Fruit fly (Drosophila melanogaster): ENCODE results near the gene Wdr37.
A peak's percentile ranks its signal among the peaks of the same experiment; 100 is the strongest.

The Wdr37 gene

dm6 chr3R:18398954-18399697 lies 3.4 kb downstream of the Wdr37 start, which contains the start of gene Vha100-2 (continued):
- TF ChIP-seq sna (GFP tag; IDR thresholded peaks at IDR 0.05; ENCODE audit: partially characterized antibody) (no peak), CG31224 (GFP tag; IDR thresholded peaks at IDR 0.05) (no peak), CG4328 (GFP tag; optimal IDR thresholded peaks at IDR 0.05) (peak; percentile 50), CG2202 (tag; optimal IDR thresholded peaks at IDR 0.05) (no peak), zfh1 (GFP tag; IDR thresholded peaks at IDR 0.05) (peak; percentile 23; the same call in 2 of the 3 replicates), CG15514 (GFP tag; optimal IDR thresholded peaks at IDR 0.05) (peak; percentile 32), Lpt (GFP tag; optimal IDR thresholded peaks at IDR 0.05) (no peak), CG30020 (tag; optimal IDR thresholded peaks at IDR 0.05) (no peak), dimm (GFP tag; IDR thresholded peaks at IDR 0.05) (no peak), CG34224 (GFP tag; IDR thresholded peaks at IDR 0.05; ENCODE audit: partially characterized antibody) (no peak), CG4424 (GFP tag; optimal IDR thresholded peaks at IDR 0.05) (peak; percentile 23), cad (GFP tag; optimal IDR thresholded peaks at IDR 0.05) (no peak), CG6854 (GFP tag; optimal IDR thresholded peaks at IDR 0.05) (peak; percentile 3), odd (GFP tag; optimal IDR thresholded peaks at IDR 0.05) (no peak), CG9932 (GFP tag; IDR thresholded peaks at IDR 0.05) (peak; percentile 60), CG4820 (GFP tag; optimal IDR thresholded peaks at IDR 0.05) (peak; percentile 19), CG7556 (GFP tag; optimal IDR thresholded peaks at IDR 0.05) (no peak), CG31365 (tag; optimal IDR thresholded peaks at IDR 0.05) (no peak), CG6791 (GFP tag; IDR thresholded peaks at IDR 0.05; ENCODE audit: partially characterized antibody) (no peak), CG1832 (GFP tag; optimal IDR thresholded peaks at IDR 0.05) (no peak), Asciz (GFP tag; optimal IDR thresholded peaks at IDR 0.05) (no peak), Sry-β (GFP tag; optimal IDR thresholded peaks at IDR 0.05) (no peak), gsb (GFP tag; IDR thresholded peaks at IDR 0.05) (0 out of 2 replicates have a peak, but pooled peaks have one; percentile 36), ATbp (GFP tag; optimal IDR thresholded peaks at IDR 0.05) (no peak), bcd (GFP tag; optimal IDR thresholded peaks at IDR 0.05) (peak; percentile 30), CG4617 (GFP tag; optimal IDR thresholded peaks at IDR 0.05; ENCODE audit: borderline replicate concordance) (peak; percentile 66), pfk (GFP tag; optimal IDR thresholded peaks at IDR 0.05) (peak; percentile 36), CG7839 (tag; optimal IDR thresholded peaks at IDR 0.05) (peak; percentile 1), h (optimal IDR thresholded peaks at IDR 0.05) (no peak), Sry-δ (GFP tag; optimal IDR thresholded peaks at IDR 0.05) (peak; percentile 10), Ravus (GFP tag; IDR thresholded peaks at IDR 0.05) (no peak), CG12071 (GFP tag; optimal IDR thresholded peaks at IDR 0.05) (peak; percentile 47), CG11093 (GFP tag; IDR thresholded peaks at IDR 0.05) (no peak), Pdp1 (GFP tag; optimal IDR thresholded peaks at IDR 0.05) (no peak), CG30403 (GFP tag; optimal IDR thresholded peaks at IDR 0.05) (peak; percentile 56), chn (GFP tag; optimal IDR thresholded peaks at IDR 0.05) (peak; percentile 24), CG17359 (tag; optimal IDR thresholded peaks at IDR 0.05) (peak; percentile 11), dm (GFP tag; optimal IDR thresholded peaks at IDR 0.05) (no peak), NfI (GFP tag; optimal IDR thresholded peaks at IDR 0.05) (peak; percentile 0), zen2 (GFP tag; IDR thresholded peaks at IDR 0.05; ENCODE audit: partially characterized antibody) (no peak), crol (GFP tag; IDR thresholded peaks at IDR 0.05) (0 out of 2 replicates have a peak, but pooled peaks have one; percentile 1), BtbVII (GFP tag; optimal IDR thresholded peaks at IDR 0.05) (peak; percentile 28), luna (GFP tag; optimal IDR thresholded peaks at IDR 0.05) (no peak), bbx (GFP tag; IDR thresholded peaks at IDR 0.05; ENCODE audit: partially characterized antibody) (peak; percentile 71), dpn (GFP tag; optimal IDR thresholded peaks at IDR 0.05) (peak; percentile 3 to 18), CG7357 (GFP tag; IDR thresholded peaks at IDR 0.05) (no peak; the same call in 2 of the 3 replicates), sens-2 (GFP tag; IDR thresholded peaks at IDR 0.05) (0 out of 2 replicates have a peak, but pooled peaks have one; percentile 14), CG10366 (GFP tag; IDR thresholded peaks at IDR 0.05) (peak; percentile 31), CG13775 (GFP tag; optimal IDR thresholded peaks at IDR 0.05) (peak; percentile 12)
